Worm (Caenorhabditis elegans) whole organism, L4 larva: Measurements from ENCODE around the gene Y41C4A.32.

Source experiments
- D1046.2 ChIP-seq: fragments of 200-800 bp; sonication (Bioruptor generic); IDR thresholded peaks from 2 replicates; pipeline ENCODE4 v1.3.6; 2022; ENCODE audit warnings: missing genetic modification characterization, missing compliant biosample characterization
- aha-1 ChIP-seq: fragments of 150-350 bp; peaks from one replicate; lab custom pipeline; 2014; ENCODE audit warnings: missing biosample characterization, missing genetic modification characterization
- dpl-1 ChIP-seq: fragments of 150-350 bp; optimal IDR thresholded peaks from 2 replicates; lab custom pipeline; 2014; ENCODE audit warnings: missing biosample characterization, missing genetic modification reagents, missing genetic modification characterization
- fkh-10 ChIP-seq: fragments of 150-350 bp; optimal IDR thresholded peaks from 2 replicates; lab custom pipeline; 2014; ENCODE audit warnings: missing biosample characterization, missing genetic modification reagents, missing genetic modification characterization
- lsy-2 ChIP-seq, 2 experiments: fragments of 150-350 bp in 1 of 2; sonication (generic microtip) in 1 of 2; optimal IDR thresholded peaks; 2 replicates each; lab custom pipeline; 2014 to 2017; ENCODE audit warnings: missing biosample characterization in 2 of 2, missing genetic modification characterization in 2 of 2
- madf-5 ChIP-seq, 2 experiments: fragments of 200-800 bp; sonication (Bioruptor generic); IDR thresholded peaks; 2 replicates each; pipeline ENCODE4 v1.3.6; 2022; ENCODE audit warnings: missing compliant biosample characterization in 2 of 2, missing genetic modification characterization in 2 of 2
- mdl-1 ChIP-seq, 2 experiments: fragments of 150-350 bp in 1 of 2; sonication (generic microtip) in 1 of 2; optimal IDR thresholded peaks; 2 replicates each; lab custom pipeline; 2014 to 2017; ENCODE audit warnings: missing biosample characterization in 2 of 2, missing genetic modification characterization in 2 of 2
- nhr-28 ChIP-seq: fragments of 150-350 bp; optimal IDR thresholded peaks from 2 replicates; lab custom pipeline; 2014; ENCODE audit warnings: missing biosample characterization, missing genetic modification characterization

DNA sequence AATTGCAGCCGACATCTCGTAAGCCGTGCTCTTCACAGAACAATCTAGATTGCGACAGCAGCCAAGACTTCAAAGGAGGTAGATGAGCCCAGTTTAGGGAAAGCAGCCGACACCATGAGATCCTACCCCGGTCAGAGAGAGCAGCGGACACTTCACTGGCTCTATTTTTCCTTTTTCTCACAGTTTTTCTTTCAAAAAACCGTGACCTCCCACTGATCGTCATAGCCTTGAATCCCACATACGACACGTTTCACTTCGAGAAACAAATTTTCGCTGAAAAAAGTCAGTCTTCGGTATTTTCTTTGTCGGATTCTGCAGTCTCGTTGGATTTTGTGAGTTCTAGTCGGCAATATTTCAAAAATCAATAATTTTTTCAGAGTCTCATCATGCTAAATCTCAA lies 10.6 kb downstream of the Y41C4A.32 start, which contains the start of gene Y41C4A.21:
- TF ChIP-seq mdl-1 (tag; optimal IDR thresholded peaks at IDR 0.05; lab: Kevin White, UChicago) (no peak), fkh-10 (GFP tag; lab: Kevin White, UChicago) (no peak), lsy-2 (tag; optimal IDR thresholded peaks at IDR 0.05; lab: Kevin White, UChicago) (no peak), madf-5 (GFP tag; IDR thresholded peaks at IDR 0.05; lab: Robert Waterston, UW) (no peak), nhr-28 (tag; lab: Kevin White, UChicago) (no peak), dpl-1 (GFP tag; lab: Kevin White, UChicago) (no peak), aha-1 (tag; lab: Kevin White, UChicago) (no peak), D1046.2 (GFP tag; lab: Robert Waterston, UW) (no peak)
